Worm (Caenorhabditis elegans) whole organism, L3 larva: Measurements from ENCODE around the gene nep-17.

Source experiments
- R02D3.7 ChIP-seq: fragments of 150-350 bp; optimal IDR thresholded peaks from 2 replicates; lab custom pipeline; 2014; ENCODE audit warnings: missing biosample characterization, missing genetic modification characterization
- ama-1 ChIP-seq: fragments of 150-350 bp; optimal IDR thresholded peaks from 2 replicates; lab custom pipeline; 2018
- ceh-16 ChIP-seq: sonication (generic microtip); optimal IDR thresholded peaks from 2 replicates; lab custom pipeline; 2017; ENCODE audit warnings: missing biosample characterization, missing genetic modification characterization
- ceh-28 ChIP-seq: fragments of 150-350 bp; optimal IDR thresholded peaks from 2 replicates; lab custom pipeline; 2014; ENCODE audit warnings: missing biosample characterization, missing genetic modification reagents, missing genetic modification characterization
- ceh-9 ChIP-seq: sonication (generic microtip); optimal IDR thresholded peaks from 2 replicates; lab custom pipeline; 2018; ENCODE audit warnings: missing biosample characterization, missing genetic modification characterization
- daf-12 ChIP-seq: fragments of 150-350 bp; optimal IDR thresholded peaks from 2 replicates; lab custom pipeline; 2014; ENCODE audit warnings: missing biosample characterization, missing genetic modification reagents, missing genetic modification characterization
- egl-27 ChIP-seq: sonication (generic microtip); optimal IDR thresholded peaks from 4 replicates; lab custom pipeline; 2017; ENCODE audit warnings: missing biosample characterization, missing genetic modification reagents, missing genetic modification characterization
- egl-5 ChIP-seq: fragments of 150-350 bp; optimal IDR thresholded peaks from 2 replicates; lab custom pipeline; 2017; ENCODE audit warnings: missing biosample characterization, missing genetic modification reagents, missing genetic modification characterization, inconsistent platforms
- elt-1 ChIP-seq: fragments of 150-350 bp; optimal IDR thresholded peaks from 2 replicates; lab custom pipeline; 2014; ENCODE audit warnings: missing biosample characterization, missing genetic modification characterization
- elt-2 ChIP-seq: sonication (generic microtip); optimal IDR thresholded peaks from 2 replicates; lab custom pipeline; 2016; ENCODE audit warnings: missing genetic modification reagents, mild to moderate bottlenecking, missing genetic modification characterization, missing compliant biosample characterization
- elt-3 ChIP-seq, 3 experiments: fragments of 150-350 bp in 1 of 3; sonication (generic microtip) in 2 of 3; optimal IDR thresholded peaks; 2 replicates in 2 of 3; 4 replicates in 1 of 3; lab custom pipeline; 2014 to 2017; ENCODE audit warnings: missing biosample characterization in 3 of 3, missing genetic modification characterization in 3 of 3
- eor-1 ChIP-seq, 2 experiments: fragments of 150-350 bp; optimal IDR thresholded peaks; 2 replicates each; lab custom pipeline; 2014 to 2018; ENCODE audit warnings: missing biosample characterization in 2 of 2, missing genetic modification characterization in 2 of 2
- fkh-10 ChIP-seq: sonication (generic microtip); optimal IDR thresholded peaks from 2 replicates; lab custom pipeline; 2017; ENCODE audit warnings: missing biosample characterization, missing genetic modification reagents, missing genetic modification characterization
- fos-1 ChIP-seq: fragments of 150-350 bp; optimal IDR thresholded peaks from 2 replicates; lab custom pipeline; 2014; ENCODE audit warnings: missing biosample characterization, missing genetic modification characterization
- hmg-11 ChIP-seq: sonication (generic microtip); optimal IDR thresholded peaks from 2 replicates; lab custom pipeline; 2016; ENCODE audit warnings: missing genetic modification characterization, missing compliant biosample characterization
- jun-1 ChIP-seq: fragments of 150-350 bp; optimal IDR thresholded peaks from 2 replicates; lab custom pipeline; 2014; ENCODE audit warnings: missing biosample characterization, missing genetic modification reagents, missing genetic modification characterization
- lin-15B ChIP-seq: fragments of 150-350 bp; optimal IDR thresholded peaks from 2 replicates; lab custom pipeline; 2014; ENCODE audit warnings: missing biosample characterization, missing genetic modification characterization
- lin-39 ChIP-seq: fragments of 150-350 bp; optimal IDR thresholded peaks from 2 replicates; lab custom pipeline; 2018; ENCODE audit warnings: missing biosample characterization, missing genetic modification reagents, missing genetic modification characterization
- mml-1 ChIP-seq: fragments of 150-350 bp; sonication (generic microtip); optimal IDR thresholded peaks from 3 replicates; lab custom pipeline; 2014; ENCODE audit warnings: missing biosample characterization, missing genetic modification characterization
- nfya-1 ChIP-seq: sonication (generic microtip); optimal IDR thresholded peaks from 2 replicates; lab custom pipeline; 2017; ENCODE audit warnings: missing genetic modification characterization, mild to moderate bottlenecking, missing compliant biosample characterization, antibody characterized with exemption, moderate library complexity; ENCODE audit not compliant: insufficient read depth
- nhr-237 ChIP-seq: fragments of 150-350 bp; optimal IDR thresholded peaks from 2 replicates; lab custom pipeline; 2014; ENCODE audit warnings: missing biosample characterization, missing genetic modification characterization
- nhr-28 ChIP-seq: fragments of 150-350 bp; optimal IDR thresholded peaks from 2 replicates; lab custom pipeline; 2014; ENCODE audit warnings: missing biosample characterization, missing genetic modification characterization
- nhr-43 ChIP-seq: sonication (generic microtip); optimal IDR thresholded peaks from 2 replicates; lab custom pipeline; 2016; ENCODE audit warnings: mild to moderate bottlenecking, missing genetic modification characterization, missing compliant biosample characterization; ENCODE audit not compliant: poor library complexity, severe bottlenecking
- nhr-67 ChIP-seq: fragments of 150-350 bp; optimal IDR thresholded peaks from 2 replicates; lab custom pipeline; 2014; ENCODE audit warnings: missing biosample characterization, missing genetic modification characterization
- nhr-76 ChIP-seq: fragments of 150-350 bp; sonication (generic microtip); optimal IDR thresholded peaks from 5 replicates; lab custom pipeline; 2014; ENCODE audit warnings: missing biosample characterization, missing genetic modification characterization
- nhr-77 ChIP-seq: fragments of 150-350 bp; optimal IDR thresholded peaks from 2 replicates; lab custom pipeline; 2014; ENCODE audit warnings: missing biosample characterization, missing genetic modification characterization
- pha-4 ChIP-seq: fragments of 150-350 bp; optimal IDR thresholded peaks from 2 replicates; lab custom pipeline; 2014; ENCODE audit warnings: missing biosample characterization, missing genetic modification reagents, missing genetic modification characterization
- pqm-1 ChIP-seq: fragments of 150-350 bp; optimal IDR thresholded peaks from 2 replicates; lab custom pipeline; 2017; ENCODE audit warnings: missing biosample characterization, missing genetic modification characterization, inconsistent platforms
- snpc-4 ChIP-seq: fragments of 150-350 bp; optimal IDR thresholded peaks from 2 replicates; lab custom pipeline; 2014; ENCODE audit warnings: missing biosample characterization, missing genetic modification characterization
- tbx-2 ChIP-seq: sonication (generic microtip); optimal IDR thresholded peaks from 2 replicates; lab custom pipeline; 2016; ENCODE audit warnings: mild to moderate bottlenecking, missing genetic modification characterization, missing compliant biosample characterization
- unc-62 ChIP-seq: fragments of 150-350 bp; sonication (generic microtip); optimal IDR thresholded peaks from 4 replicates; lab custom pipeline; 2014; ENCODE audit warnings: missing biosample characterization, missing genetic modification reagents, missing genetic modification characterization
- ztf-11 ChIP-seq: fragments of 150-350 bp; optimal IDR thresholded peaks from 2 replicates; lab custom pipeline; 2014; ENCODE audit warnings: missing biosample characterization, missing genetic modification characterization
- ztf-4 ChIP-seq: fragments of 150-350 bp; optimal IDR thresholded peaks from 2 replicates; lab custom pipeline; 2014; ENCODE audit warnings: missing biosample characterization, missing genetic modification characterization

The nep-17 gene

ce11 chrII:13491254-13491889 lies 16.2 kb upstream of the nep-17 start, which contains the start of gene alh-7:
TSS of gene alh-7 (minus strand) at chrII:13491786.
- TF ChIP-seq egl-27 (no peak), ama-1 (lab: Kevin White, UChicago) (peak; percentile 22), mml-1 (tag; lab: Kevin White, UChicago) (no peak)
- TF ChIP-seq, all 47 proteins: peak for 1

- no peak for TF ChIP-seq nhr-28
- TF ChIP-seq nhr-237 (tag; lab: Kevin White, UChicago) = no peak
- no peak for TF ChIP-seq ceh-16
- TF ChIP-seq nhr-77 (tag; lab: Kevin White, UChicago) = no peak
- TF ChIP-seq unc-62 (GFP tag; lab: Kevin White, UChicago) = no peak
- TF ChIP-seq eor-1 (tag; optimal IDR thresholded peaks at IDR 0.05; lab: Kevin White, UChicago) = no peak
- TF ChIP-seq ztf-4 = no peak
- no peak for TF ChIP-seq tbx-2
- no peak for TF ChIP-seq elt-3 (tag; optimal IDR thresholded peaks at IDR 0.05; lab: Kevin White, UChicago)
- no peak for TF ChIP-seq nhr-43 (tag; lab: Kevin White, UChicago)
- no peak for TF ChIP-seq fkh-10 (GFP tag; lab: Kevin White, UChicago)
- no peak for TF ChIP-seq R02D3.7 (tag; lab: Kevin White, UChicago)
- no peak for TF ChIP-seq nhr-67 (tag; lab: Kevin White, UChicago)
- no peak for TF ChIP-seq jun-1 (tag; lab: Kevin White, UChicago)
- no peak for TF ChIP-seq ceh-28 (tag; lab: Kevin White, UChicago)
- TF ChIP-seq nhr-76 (tag; lab: Kevin White, UChicago) = no peak
- TF ChIP-seq pha-4 = no peak
Measured at ce11 chrII:13492948-13493347, 14.7 kb upstream of the nep-17 start, which contains the start of gene F45H10.2. TSS of gene F45H10.2 (minus strand) at chrII:13493048.

DNA sequence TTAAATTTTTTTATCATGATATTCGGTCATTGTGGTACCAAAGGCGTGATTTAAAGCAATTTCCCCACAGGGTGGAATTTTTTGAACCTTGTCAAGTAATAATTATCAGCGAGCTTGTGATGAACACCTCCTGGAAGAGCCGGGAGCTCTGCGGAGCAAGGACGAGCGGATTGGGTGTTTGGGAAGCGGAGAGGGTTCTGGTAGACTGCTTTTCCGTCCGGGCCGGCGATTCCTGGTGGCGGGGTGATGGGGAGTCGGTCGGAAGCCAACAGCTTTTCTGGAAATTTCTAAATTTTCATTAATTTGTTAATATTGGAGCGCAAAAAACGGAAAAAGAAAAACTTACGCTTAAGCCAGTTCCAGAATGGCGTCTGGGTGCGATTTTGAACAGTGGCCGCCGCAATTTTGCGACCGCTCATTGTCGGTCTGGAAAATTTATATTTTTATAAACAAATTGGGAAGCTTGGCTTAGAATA lies 13.4 kb upstream of the nep-17 start, which contains the start of gene ndua-7:
TSS of gene ndua-7 (minus strand) at position 426 of the 476 bp plus-strand sequence.
- TF ChIP-seq eor-1 (tag; optimal IDR thresholded peaks at IDR 0.05; lab: Kevin White, UChicago) (no peak), unc-62 (GFP tag; lab: Kevin White, UChicago) (no peak), lin-39 (no peak), nhr-28 (no peak), ztf-11 (tag; lab: Kevin White, UChicago) (no peak), ceh-28 (tag; lab: Kevin White, UChicago) (no peak)

ce11 chrII:13494762-13495161 lies 12.9 kb upstream of the nep-17 start:
- TF ChIP-seq ama-1 (lab: Kevin White, UChicago) (peak; percentile 24), pha-4 (peak; percentile 89), snpc-4 (tag; lab: Kevin White, UChicago) (peak; percentile 42), pqm-1 (tag; lab: Kevin White, UChicago) (peak; percentile 8), hmg-11 (tag; lab: Kevin White, UChicago) (peak; percentile 54), nfya-1 (peak; percentile 12), lin-39 (no peak), lin-15B (peak; percentile 39), elt-2 (peak; percentile 31), nhr-28 (no peak), elt-3 (tag; optimal IDR thresholded peaks at IDR 0.05; lab: Kevin White, UChicago) (no peak)

DNA sequence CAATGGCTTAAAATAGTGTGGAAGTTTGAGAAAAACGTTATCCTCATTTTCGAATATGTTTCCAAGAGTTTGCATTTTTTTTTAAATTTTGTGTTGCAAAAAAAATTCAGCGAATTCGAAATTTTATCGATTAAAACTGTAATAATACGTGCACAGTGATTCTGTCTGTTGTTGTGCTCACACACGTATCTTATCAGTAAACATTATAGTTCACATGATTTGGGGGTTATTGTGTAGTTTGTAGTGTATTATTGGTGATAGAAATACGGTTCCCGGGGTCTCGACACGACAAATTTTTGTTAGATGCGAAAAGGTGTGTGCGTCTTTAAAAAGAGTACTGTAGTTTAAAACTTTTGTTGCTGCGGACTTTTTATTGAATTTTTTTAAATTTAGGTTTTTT lies 11.9 kb upstream of the nep-17 start, which contains the start of gene drr-1:
TSS of gene drr-1 (minus strand) at position 183 of the 400 bp plus-strand sequence.
- TF ChIP-seq ceh-28 (tag; lab: Kevin White, UChicago) = peak; percentile 46
- TF ChIP-seq fos-1 (tag; lab: Kevin White, UChicago) = no peak
- TF ChIP-seq pha-4 = peak; percentile 35
- TF ChIP-seq ama-1 (lab: Kevin White, UChicago) = no peak
- peak; percentile 72 for TF ChIP-seq elt-2
- TF ChIP-seq nhr-76 (tag; lab: Kevin White, UChicago) = no peak
- TF ChIP-seq, all 47 proteins: peak for 3

ce11 chrII:13500582-13500981 lies 7.0 kb upstream of the nep-17 start:
- TF ChIP-seq ztf-4 (no peak), egl-5 (tag; lab: Kevin White, UChicago) (peak; percentile 22), ceh-9 (tag; lab: Kevin White, UChicago) (no peak), daf-12 (tag; lab: Kevin White, UChicago) (no peak), elt-1 (tag; lab: Kevin White, UChicago) (no peak), snpc-4 (tag; lab: Kevin White, UChicago) (no peak), lin-39 (peak; percentile 66), lin-15B (no peak)
